Worm (Caenorhabditis elegans): Measurements from ENCODE around the gene cin-4.

cin-4 gene

ce11 chrII:7057860-7058259 is 19.8 kb downstream of the cin-4 start, which contains the start of gene cth-2 (continued):
- no peak for TF ChIP-seq vab-7 (GFP tag; IDR thresholded peaks at IDR 0.05)
- TF ChIP-seq nhr-25 (tag; optimal IDR thresholded peaks at IDR 0.05; ENCODE audit: borderline replicate concordance, insufficient read depth), result peak; percentile 24
- no peak for TF ChIP-seq dmd-8 (GFP tag; IDR thresholded peaks at IDR 0.05)
- no peak for TF ChIP-seq lsy-2 (tag; optimal IDR thresholded peaks at IDR 0.05)
- no peak for TF ChIP-seq attf-4 (tag; optimal IDR thresholded peaks at IDR 0.05)
- TF ChIP-seq madf-5 (GFP tag; IDR thresholded peaks at IDR 0.05), result no peak
- TF ChIP-seq nhr-111 (GFP tag; optimal IDR thresholded peaks at IDR 0.05), result no peak
- no peak for TF ChIP-seq unc-39 (tag; optimal IDR thresholded peaks at IDR 0.05)
- no peak for TF ChIP-seq lin-38 (GFP tag; IDR thresholded peaks at IDR 0.05)
- TF ChIP-seq mdl-1 (tag; optimal IDR thresholded peaks at IDR 0.05), result no peak
- TF ChIP-seq pha-4 (GFP tag; IDR thresholded peaks at IDR 0.05), result no peak
- TF ChIP-seq pha-4 (tag; optimal IDR thresholded peaks at IDR 0.05), result no peak
- no peak for TF ChIP-seq hlh-30 (tag; optimal IDR thresholded peaks at IDR 0.05; ENCODE audit: insufficient read depth)
- peak; percentile 2 for TF ChIP-seq nhr-28 (tag; optimal IDR thresholded peaks at IDR 0.05)
- no peak for TF ChIP-seq mes-2 (tag; optimal IDR thresholded peaks at IDR 0.05; ENCODE audit: poor library complexity, severe bottlenecking)
- TF ChIP-seq dve-1 (tag; optimal IDR thresholded peaks at IDR 0.05; ENCODE audit: insufficient read depth), result peak; percentile 32
- TF ChIP-seq daf-12 (tag; optimal IDR thresholded peaks at IDR 0.05), result no peak
- no peak for TF ChIP-seq ceh-20 (GFP tag; IDR thresholded peaks at IDR 0.05)
- no peak for TF ChIP-seq ces-1 (GFP tag; optimal IDR thresholded peaks at IDR 0.05)
- no peak for TF ChIP-seq mxl-2 (GFP tag; conservative IDR thresholded peaks at IDR 0.05)
- no peak for TF ChIP-seq lin-39 (tag; optimal IDR thresholded peaks at IDR 0.05)

- peak; percentile 85 for TF ChIP-seq hlh-30 (tag; optimal IDR thresholded peaks at IDR 0.05; ENCODE audit: insufficient read depth)
- TF ChIP-seq D1046.2 (GFP tag; IDR thresholded peaks at IDR 0.05), result no peak
- TF ChIP-seq mdt-29 (GFP tag; IDR thresholded peaks at IDR 0.05), result no peak
- peak; percentile 85 for TF ChIP-seq hlh-11 (tag; optimal IDR thresholded peaks at IDR 0.05)
- peak; percentile 51 for TF ChIP-seq php-3 (GFP tag; IDR thresholded peaks at IDR 0.05)
- no peak for TF ChIP-seq pha-4 (GFP tag; IDR thresholded peaks at IDR 0.05)
- no peak for TF ChIP-seq pha-4 (tag; optimal IDR thresholded peaks at IDR 0.05)
- peak; percentile 11; the same call in 1 of the 2 replicates for TF ChIP-seq lin-38 (GFP tag; IDR thresholded peaks at IDR 0.05)
- TF ChIP-seq lin-15B (tag; optimal IDR thresholded peaks at IDR 0.05), result no peak
- peak in 1 of 2 experiments; percentile 82 for TF ChIP-seq unc-62 (GFP tag; optimal IDR thresholded peaks at IDR 0.05 in 1 of 2)
- no peak for TF ChIP-seq unc-62 (tag; optimal IDR thresholded peaks at IDR 0.05)
- TF ChIP-seq ceh-44 (GFP tag; IDR thresholded peaks at IDR 0.05), result no peak
- TF ChIP-seq spr-3 (GFP tag; optimal IDR thresholded peaks at IDR 0.05), result no peak
- TF ChIP-seq nhr-77 (tag; optimal IDR thresholded peaks at IDR 0.05), result peak; percentile 34
- no peak for TF ChIP-seq egl-43 (GFP tag; IDR thresholded peaks at IDR 0.05)
- TF ChIP-seq daf-16 (GFP tag; optimal IDR thresholded peaks at IDR 0.05), result peak in 1 of 2 experiments; percentile 10
- TF ChIP-seq daf-16 (tag; optimal IDR thresholded peaks at IDR 0.05), result peak; percentile 62
- TF ChIP-seq ces-1 (GFP tag; optimal IDR thresholded peaks at IDR 0.05), result no peak
- no peak for TF ChIP-seq ceh-28 (tag; optimal IDR thresholded peaks at IDR 0.05)
- TF ChIP-seq F26F4.8 (GFP tag; conservative IDR thresholded peaks at IDR 0.05), result no peak
- TF ChIP-seq nhr-11 (tag; optimal IDR thresholded peaks at IDR 0.05), result no peak
- TF ChIP-seq aly-2 (tag; optimal IDR thresholded peaks at IDR 0.05), result no peak
- no peak for TF ChIP-seq mxl-2 (GFP tag; conservative IDR thresholded peaks at IDR 0.05)
- TF ChIP-seq mep-1 (tag; optimal IDR thresholded peaks at IDR 0.05), result peak; percentile 53
- 0 out of 2 replicates have a peak, but pooled peaks have one; percentile 51 for TF ChIP-seq arid-1 (GFP tag; conservative IDR thresholded peaks at IDR 0.05)
- peak; percentile 94 for TF ChIP-seq mxl-3 (GFP tag; optimal IDR thresholded peaks at IDR 0.05)
- no peak for TF ChIP-seq set-16 (GFP tag; IDR thresholded peaks at IDR 0.05)
- no peak for TF ChIP-seq R02D3.7 (tag; optimal IDR thresholded peaks at IDR 0.05)
- no peak for TF ChIP-seq zip-11 (GFP tag; IDR thresholded peaks at IDR 0.05)
- no peak for TF ChIP-seq gei-8 (GFP tag; optimal IDR thresholded peaks at IDR 0.05)
- TF ChIP-seq dpl-1 (GFP tag; optimal IDR thresholded peaks at IDR 0.05), result no peak
- TF ChIP-seq unc-39 (tag; optimal IDR thresholded peaks at IDR 0.05), result no peak
- TF ChIP-seq ama-1 (optimal IDR thresholded peaks at IDR 0.05), result no peak
- TF ChIP-seq tag-97 (GFP tag; IDR thresholded peaks at IDR 0.05), result no peak
- no peak for TF ChIP-seq ctbp-1 (GFP tag; IDR thresholded peaks at IDR 0.05)
- peak; percentile 42; the same call in 1 of the 2 replicates for TF ChIP-seq lin-1 (GFP tag; IDR thresholded peaks at IDR 0.05)
Observed at ce11 chrII:7059274-7059757, 21.2 kb downstream of the cin-4 start.

Measured in whole organism, L4 larva.